Worm (Caenorhabditis elegans) whole organism, L4/young adult: ENCODE measurements around the gene fbxa-38.

Source experiments
- W03F9.2 ChIP-seq: fragments of 150-350 bp; optimal IDR thresholded peaks from 2 replicates; lab custom pipeline; 2014; ENCODE audit warnings: missing biosample characterization, missing genetic modification characterization
- him-1 ChIP-seq: sonication (generic microtip); optimal IDR thresholded peaks from 2 replicates; lab custom pipeline; 2016; ENCODE audit warnings: missing genotype, missing genetic modification reagents, missing genetic modification characterization, missing compliant biosample characterization

DNA sequence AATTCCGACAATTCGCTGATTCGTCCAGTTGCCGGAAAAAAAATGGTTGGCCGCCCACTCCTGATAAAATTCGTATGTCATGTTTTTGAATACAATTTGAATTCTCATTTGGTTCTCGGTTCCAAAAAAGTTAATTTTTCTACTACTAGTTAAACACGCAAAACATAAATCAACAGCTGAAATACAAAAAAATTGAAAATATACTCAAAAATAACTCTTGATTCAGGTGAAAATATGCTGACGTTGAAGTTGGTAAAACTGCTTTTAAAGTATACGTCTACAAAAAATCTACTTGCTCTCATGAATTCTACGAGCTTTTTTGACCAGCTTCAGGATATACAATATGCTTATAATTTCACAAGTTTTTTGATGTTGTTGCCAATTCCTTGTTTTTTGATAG is 16.0 kb downstream of the fbxa-38 start, which contains the start of gene srz-56:
- no peak for TF ChIP-seq him-1 (tag; lab: Kevin White, UChicago)
- no peak for TF ChIP-seq W03F9.2 (tag; lab: Kevin White, UChicago)
